Worm (Caenorhabditis elegans): ENCODE data around the gene C38H2.2.

- TF ChIP-seq tab-1 (GFP tag; IDR thresholded peaks at IDR 0.05) (no peak), flt-1 (GFP tag; IDR thresholded peaks at IDR 0.05) (no peak), ref-1 (GFP tag; conservative IDR thresholded peaks at IDR 0.05) (no peak), ztf-29 (GFP tag; IDR thresholded peaks at IDR 0.05) (no peak), ztf-23 (GFP tag; IDR thresholded peaks at IDR 0.05) (no peak), cog-1 (tag; optimal IDR thresholded peaks at IDR 0.05) (no peak), T22C8.4 (GFP tag; IDR thresholded peaks at IDR 0.05) (no peak)
Measured at ce11 chrIII:10386476-10386875, 4.9 kb downstream of the C38H2.2 start, which contains the start of gene C38H2.3.

All from whole organism, midembryonic.